Worm (Caenorhabditis elegans) whole organism, L1 larva: ENCODE measurements around the gene cyp-13B2.

Experiments used
- ceh-82 ChIP-seq, 3 experiments: fragments of 150-350 bp in 1 of 3; sonication (generic microtip) in 2 of 3; optimal IDR thresholded peaks; 2 replicates each; lab custom pipeline; 2014 to 2017; ENCODE audit warnings: missing biosample characterization in 3 of 3, missing genetic modification characterization in 3 of 3
- efl-1 ChIP-seq, 4 experiments: fragments of 150-350 bp; optimal IDR thresholded peaks in 3 of 4; peaks in 1 of 4; 1 replicate in 1 of 4; 2 replicates in 3 of 4; lab custom pipeline; 2014; ENCODE audit warnings: missing biosample characterization in 2 of 4, missing genetic modification characterization in 2 of 4, missing genetic modification reagents in 2 of 4
- elt-3 ChIP-seq, 6 experiments: fragments of 150-350 bp in 1 of 6; sonication (generic microtip); optimal IDR thresholded peaks; 2 replicates each; lab custom pipeline; 2017 to 2018; ENCODE audit warnings: missing biosample characterization in 6 of 6, missing genetic modification characterization in 6 of 6, inconsistent platforms in 1 of 6
- lsy-2 ChIP-seq, 2 experiments: fragments of 150-350 bp; optimal IDR thresholded peaks; 2 replicates each; lab custom pipeline; 2014; ENCODE audit warnings: missing biosample characterization in 2 of 2, missing genetic modification characterization in 2 of 2
- mep-1 ChIP-seq: fragments of 150-350 bp; optimal IDR thresholded peaks from 2 replicates; lab custom pipeline; 2014; ENCODE audit warnings: missing biosample characterization, missing genetic modification characterization
- snpc-4 ChIP-seq: fragments of 150-350 bp; optimal IDR thresholded peaks from 2 replicates; lab custom pipeline; 2014; ENCODE audit warnings: missing biosample characterization, missing genetic modification characterization
- tbx-2 ChIP-seq: sonication (generic microtip); optimal IDR thresholded peaks from 2 replicates; lab custom pipeline; 2016; ENCODE audit warnings: missing genetic modification characterization, missing compliant biosample characterization
- unc-62 ChIP-seq: fragments of 150-350 bp; optimal IDR thresholded peaks from 2 replicates; lab custom pipeline; 2014; ENCODE audit warnings: missing biosample characterization, missing genetic modification reagents, missing genetic modification characterization

- TF ChIP-seq mep-1 (tag; lab: Kevin White, UChicago) (no peak), snpc-4 (tag; lab: Kevin White, UChicago) (no peak), unc-62 (GFP tag; lab: Kevin White, UChicago) (no peak), elt-3 (tag; optimal IDR thresholded peaks at IDR 0.05; lab: Kevin White, UChicago) (no peak), tbx-2 (tag; lab: Kevin White, UChicago) (no peak), ceh-82 (tag; optimal IDR thresholded peaks at IDR 0.05; lab: Kevin White, UChicago) (no peak), efl-1 (optimal IDR thresholded peaks at IDR 0.05; lab: Kevin White, UChicago) (no peak), efl-1 (GFP tag; optimal IDR thresholded peaks at IDR 0.05 in 1 of 2; lab: Kevin White, UChicago) (no peak), lsy-2 (tag; optimal IDR thresholded peaks at IDR 0.05; lab: Kevin White, UChicago) (no peak)
These were observed 39.7 kb upstream of the cyp-13B2 start for ce11 chrX:14185631-14186030.
